Fruit fly (Drosophila melanogaster) whole organism, embryonic: ENCODE measurements around the gene Pxn.

ENCODE experiments used
- Ada2b ChIP-seq: fragments of 200-800 bp; sonication (Bioruptor generic); IDR thresholded peaks from 2 replicates; pipeline ENCODE4 v1.3.6; 2022; ENCODE audit warnings: missing biosample characterization, missing genetic modification characterization
- Awh ChIP-seq: fragments of 200-800 bp; sonication (Bioruptor generic); IDR thresholded peaks from 2 replicates; pipeline ENCODE4, ENCODE4 v1.3.6; 2022; ENCODE audit warnings: missing biosample characterization, missing genetic modification characterization
- CG10431 ChIP-seq: fragments of 200-800 bp; sonication (Bioruptor generic); optimal IDR thresholded peaks from 3 replicates; lab custom pipeline; 2018; ENCODE audit warnings: missing biosample characterization, mild to moderate bottlenecking, missing genetic modification characterization
- CG10959 ChIP-seq: fragments of 200-800 bp; sonication (Bioruptor generic); IDR thresholded peaks from 2 replicates; pipeline ENCODE4 v1.3.6; 2022; ENCODE audit warnings: missing biosample characterization, missing genetic modification characterization
- CG11504 ChIP-seq: fragments of 200-800 bp; sonication (Bioruptor generic); optimal IDR thresholded peaks from 3 replicates; lab custom pipeline; 2019; ENCODE audit warnings: missing biosample characterization, mild to moderate bottlenecking, missing genetic modification characterization, moderate library complexity
- CG12219 ChIP-seq: fragments of 200-800 bp; sonication (Bioruptor generic); optimal IDR thresholded peaks from 3 replicates; lab custom pipeline; 2018; ENCODE audit warnings: missing biosample characterization, mild to moderate bottlenecking, missing genetic modification characterization
- CG12299 ChIP-seq: fragments of 200-800 bp; sonication (Bioruptor generic); optimal IDR thresholded peaks from 2 replicates; lab custom pipeline; 2018; ENCODE audit warnings: missing biosample characterization, mild to moderate bottlenecking, missing genetic modification characterization
- CG1233 ChIP-seq: fragments of 200-800 bp; sonication (Bioruptor generic); optimal IDR thresholded peaks from 4 replicates; lab custom pipeline; 2018; ENCODE audit warnings: missing biosample characterization, mild to moderate bottlenecking, missing genetic modification characterization
- CG13296 ChIP-seq: fragments of 200-800 bp; sonication (Bioruptor generic); optimal IDR thresholded peaks from 3 replicates; lab custom pipeline; 2018; ENCODE audit warnings: missing biosample characterization, mild to moderate bottlenecking, missing genetic modification characterization
- CG17359 ChIP-seq: fragments of 200-800 bp; sonication (Bioruptor generic); optimal IDR thresholded peaks from 3 replicates; lab custom pipeline; 2018; ENCODE audit warnings: missing biosample characterization, mild to moderate bottlenecking, missing genetic modification characterization, moderate library complexity
- CG17385 ChIP-seq: fragments of 200-800 bp; sonication (Bioruptor generic); optimal IDR thresholded peaks from 3 replicates; lab custom pipeline; 2018; ENCODE audit warnings: missing biosample characterization, mild to moderate bottlenecking, missing genetic modification characterization
- CG17568 ChIP-seq: fragments of 200-800 bp; sonication (Bioruptor generic); optimal IDR thresholded peaks from 2 replicates; lab custom pipeline; 2018; ENCODE audit warnings: missing biosample characterization, mild to moderate bottlenecking, missing genetic modification characterization, moderate library complexity
- CG18599 ChIP-seq: fragments of 200-800 bp; sonication (Bioruptor generic); optimal IDR thresholded peaks from 3 replicates; lab custom pipeline; 2017; ENCODE audit warnings: missing biosample characterization, missing genetic modification characterization, mild to moderate bottlenecking, moderate library complexity, missing genetic modification reagents
- CG2120 ChIP-seq: fragments of 200-800 bp; sonication (Bioruptor generic); optimal IDR thresholded peaks from 3 replicates; lab custom pipeline; 2016; ENCODE audit warnings: missing biosample characterization, missing genetic modification characterization
- CG3065 ChIP-seq: fragments of 200-800 bp; sonication (Bioruptor generic); optimal IDR thresholded peaks from 2 replicates; lab custom pipeline; 2016; ENCODE audit warnings: missing biosample characterization, missing genetic modification characterization
- CG34224 ChIP-seq: fragments of 200-800 bp; sonication (Bioruptor generic); IDR thresholded peaks from 3 replicates; pipeline ENCODE4 v1.3.6; 2022; ENCODE audit warnings: missing biosample characterization, missing genetic modification characterization; ENCODE audit not compliant: partially characterized antibody
- CG4424 ChIP-seq: fragments of 200-800 bp; sonication (Bioruptor generic); optimal IDR thresholded peaks from 3 replicates; lab custom pipeline; 2016; ENCODE audit warnings: missing biosample characterization, missing genetic modification characterization
- CG4707 ChIP-seq: fragments of 200-800 bp; sonication (Bioruptor generic); optimal IDR thresholded peaks from 2 replicates; lab custom pipeline; 2018; ENCODE audit warnings: missing biosample characterization, mild to moderate bottlenecking, missing genetic modification characterization, moderate library complexity
- CG7357 ChIP-seq: fragments of 200-800 bp; sonication (Bioruptor generic); IDR thresholded peaks from 3 replicates; pipeline ENCODE4 v1.3.6; 2022; ENCODE audit warnings: missing biosample characterization, missing genetic modification characterization
- CG7556 ChIP-seq: fragments of 200-800 bp; sonication (Bioruptor generic); optimal IDR thresholded peaks from 2 replicates; lab custom pipeline; 2017; ENCODE audit warnings: missing biosample characterization, mild to moderate bottlenecking, missing genetic modification characterization
- CG7745 ChIP-seq: fragments of 200-800 bp; sonication (Bioruptor generic); optimal IDR thresholded peaks from 2 replicates; lab custom pipeline; 2018; ENCODE audit warnings: missing biosample characterization, mild to moderate bottlenecking, missing genetic modification characterization, moderate library complexity
- CG8478 ChIP-seq: fragments of >200 bp; optimal IDR thresholded peaks from 2 replicates; lab custom pipeline; 2018
- CG9817 ChIP-seq: fragments of 200-800 bp; sonication (Bioruptor generic); optimal IDR thresholded peaks from 2 replicates; lab custom pipeline; 2018; ENCODE audit warnings: missing biosample characterization, mild to moderate bottlenecking, missing genetic modification characterization, moderate library complexity
- Dfd ChIP-seq, 2 experiments: fragments of >200 bp; optimal IDR thresholded peaks; 2 replicates each; lab custom pipeline; 2017; ENCODE audit warnings: missing biosample characterization in 2 of 2, missing genetic modification characterization in 2 of 2
- E2f1 ChIP-seq: fragments of 200-800 bp; sonication (Bioruptor generic); IDR thresholded peaks from 2 replicates; pipeline ENCODE4 v1.3.6; 2022; ENCODE audit warnings: missing biosample characterization, missing genetic modification characterization
- HLH3B ChIP-seq: fragments of 200-800 bp; sonication (Bioruptor generic); IDR thresholded peaks from 2 replicates; pipeline ENCODE4 v1.3.6; 2022; ENCODE audit warnings: missing biosample characterization, missing genetic modification characterization
- HLH4C ChIP-seq: fragments of 200-800 bp; sonication (Bioruptor generic); IDR thresholded peaks from 3 replicates; pipeline ENCODE4 v1.3.6; 2022; ENCODE audit warnings: missing biosample characterization, missing genetic modification characterization; ENCODE audit not compliant: partially characterized antibody
- Hmx ChIP-seq: fragments of 200-800 bp; sonication (Bioruptor generic); optimal IDR thresholded peaks from 2 replicates; lab custom pipeline; 2016; ENCODE audit warnings: missing biosample characterization, missing genetic modification characterization
- Sry-β ChIP-seq: fragments of 200-800 bp; sonication (Bioruptor generic); optimal IDR thresholded peaks from 2 replicates; lab custom pipeline; 2018; ENCODE audit warnings: missing biosample characterization, mild to moderate bottlenecking, missing genetic modification characterization, moderate library complexity
- ac ChIP-seq: fragments of 200-800 bp; sonication (Bioruptor generic); optimal IDR thresholded peaks from 3 replicates; lab custom pipeline; 2017; ENCODE audit warnings: missing biosample characterization, mild to moderate bottlenecking, missing genetic modification characterization
- ap ChIP-seq: fragments of 200-800 bp; sonication (Bioruptor generic); IDR thresholded peaks from 2 replicates; pipeline ENCODE4 v1.3.6; 2022; ENCODE audit warnings: missing biosample characterization, missing genetic modification characterization
- bab2 ChIP-seq: fragments of 200-800 bp; sonication (Bioruptor generic); optimal IDR thresholded peaks from 2 replicates; lab custom pipeline; 2016; ENCODE audit warnings: missing biosample characterization, missing genetic modification characterization
- bbx ChIP-seq: fragments of 200-800 bp; sonication (Bioruptor generic); IDR thresholded peaks from 2 replicates; pipeline ENCODE4 v1.3.6; 2022; ENCODE audit warnings: missing biosample characterization, missing genetic modification characterization; ENCODE audit not compliant: partially characterized antibody
- bcd ChIP-seq: fragments of 200-800 bp; sonication (Bioruptor generic); optimal IDR thresholded peaks from 2 replicates; lab custom pipeline; 2017; ENCODE audit warnings: missing biosample characterization, mild to moderate bottlenecking, missing genetic modification characterization
- chm ChIP-seq: fragments of 200-800 bp; sonication (Bioruptor generic); IDR thresholded peaks from 2 replicates; pipeline ENCODE4 v1.3.6; 2022; ENCODE audit warnings: missing biosample characterization, missing genetic modification characterization
- croc ChIP-seq: fragments of 200-800 bp; sonication (Bioruptor generic); conservative IDR thresholded peaks from 3 replicates; pipeline ENCODE4 v1.3.6; 2022; ENCODE audit warnings: missing biosample characterization, missing genetic modification characterization
- eve ChIP-seq, 2 experiments: fragments of >200 bp; optimal IDR thresholded peaks; 2 replicates each; lab custom pipeline; 2017; ENCODE audit warnings: missing biosample characterization in 2 of 2, missing genetic modification characterization in 2 of 2
- fu2 ChIP-seq: fragments of 200-800 bp; sonication (Bioruptor generic); optimal IDR thresholded peaks from 2 replicates; lab custom pipeline; 2016; ENCODE audit warnings: missing biosample characterization, missing genetic modification characterization
- gsb-n ChIP-seq: fragments of 200-800 bp; sonication (Bioruptor generic); optimal IDR thresholded peaks from 3 replicates; lab custom pipeline; 2018; ENCODE audit warnings: missing biosample characterization, mild to moderate bottlenecking, missing genetic modification characterization
- her ChIP-seq: fragments of 200-800 bp; sonication (Bioruptor generic); optimal IDR thresholded peaks from 2 replicates; lab custom pipeline; 2016; ENCODE audit warnings: missing biosample characterization, missing genetic modification characterization
- nau ChIP-seq: fragments of 200-800 bp; sonication (Bioruptor generic); optimal IDR thresholded peaks from 3 replicates; lab custom pipeline; 2017; ENCODE audit warnings: missing biosample characterization, mild to moderate bottlenecking, missing genetic modification characterization, missing genetic modification reagents
- ranshi ChIP-seq: fragments of 200-800 bp; sonication (Bioruptor generic); IDR thresholded peaks from 2 replicates; pipeline ENCODE4 v1.3.6; 2022; ENCODE audit warnings: missing biosample characterization, missing genetic modification characterization
- rib ChIP-seq: fragments of 200-800 bp; sonication (Bioruptor generic); IDR thresholded peaks from 2 replicates; pipeline ENCODE4 v1.3.6; 2022; ENCODE audit warnings: missing biosample characterization, missing genetic modification characterization
- ro ChIP-seq: fragments of 200-800 bp; sonication (Bioruptor generic); IDR thresholded peaks from 2 replicates; pipeline ENCODE4 v1.3.6; 2022; ENCODE audit warnings: missing biosample characterization, missing genetic modification characterization
- sim ChIP-seq: fragments of 200-800 bp; sonication (Bioruptor generic); IDR thresholded peaks from 2 replicates; pipeline ENCODE4 v1.3.6; 2022; ENCODE audit warnings: missing biosample characterization, missing genetic modification characterization
- ssp ChIP-seq: fragments of 200-800 bp; sonication (Bioruptor generic); IDR thresholded peaks from 2 replicates; pipeline ENCODE4 v1.3.6; 2022; ENCODE audit warnings: missing biosample characterization, missing genetic modification characterization
- tio ChIP-seq: fragments of 200-800 bp; sonication (Bioruptor generic); optimal IDR thresholded peaks from 2 replicates; lab custom pipeline; 2017; ENCODE audit warnings: missing biosample characterization, missing genetic modification characterization, inconsistent platforms
- usp ChIP-seq: fragments of >200 bp; optimal IDR thresholded peaks from 2 replicates; lab custom pipeline; 2017; ENCODE audit warnings: missing biosample characterization, missing genetic modification characterization
- wor ChIP-seq: fragments of 200-800 bp; sonication (Bioruptor generic); IDR thresholded peaks from 2 replicates; pipeline ENCODE4 v1.3.6; 2022; ENCODE audit warnings: missing biosample characterization, missing genetic modification characterization

Pxn gene

dm6 chr3L:2589911-2590763 is 39.7 kb downstream of the Pxn start (continued):
- TF ChIP-seq CG34224 (peak; percentile 78), Sry-β (peak; percentile 63), croc (GFP tag; lab: Robert Waterston, UW) (peak; percentile 51), E2f1 (GFP tag; lab: Robert Waterston, UW) (peak; percentile 40; the same call in 1 of the 2 replicates), CG17359 (peak; percentile 80), ro (GFP tag; lab: Robert Waterston, UW) (no peak), bcd (peak; percentile 70), eve (GFP tag; optimal IDR thresholded peaks at IDR 0.05; lab: Kevin White, UChicago) (no peak), CG8478 (lab: Kevin White, UChicago) (no peak), sim (GFP tag; lab: Robert Waterston, UW) (no peak), gsb-n (tag; lab: Kevin White, UChicago) (peak; percentile 46), CG7745 (peak; percentile 85), CG2120 (GFP tag; lab: Kevin White, UChicago) (peak; percentile 73), Hmx (GFP tag; lab: Kevin White, UChicago) (no peak), CG13296 (GFP tag; lab: Kevin White, UChicago) (peak; percentile 72), CG4424 (GFP tag; lab: Kevin White, UChicago) (peak; percentile 73), tio (peak; percentile 79), ssp (GFP tag; lab: Robert Waterston, UW) (peak; percentile 44; the same call in 1 of the 2 replicates), Awh (GFP tag; lab: Robert Waterston, UW) (peak; percentile 6; the same call in 1 of the 2 replicates), bab2 (GFP tag; lab: Kevin White, UChicago) (no peak), CG17385 (GFP tag; lab: Kevin White, UChicago) (peak; percentile 80), nau (GFP tag; lab: Kevin White, UChicago) (peak; percentile 51), CG10431 (no peak), HLH4C (GFP tag; lab: Robert Waterston, UW) (peak; percentile 58; the same call in 2 of the 3 replicates), ac (GFP tag; lab: Kevin White, UChicago) (no peak), CG12219 (GFP tag; lab: Kevin White, UChicago) (peak; percentile 48), CG7556 (GFP tag; lab: Kevin White, UChicago) (peak; percentile 84), CG10959 (GFP tag; lab: Robert Waterston, UW) (peak; percentile 40; the same call in 1 of the 2 replicates), rib (peak; percentile 25; the same call in 1 of the 2 replicates), CG11504 (tag; lab: Kevin White, UChicago) (peak; percentile 82), chm (GFP tag; lab: Robert Waterston, UW) (0 out of 2 replicates have a peak, but pooled peaks have one; percentile 7), her (no peak), Dfd (GFP tag; optimal IDR thresholded peaks at IDR 0.05; lab: Kevin White, UChicago) (no peak), HLH3B (peak; percentile 81), CG9817 (peak; percentile 69), Ada2b (peak; percentile 69), bbx (GFP tag; lab: Robert Waterston, UW) (peak; percentile 50; the same call in 1 of the 2 replicates), CG17568 (peak; percentile 40), usp (GFP tag; lab: Kevin White, UChicago) (no peak), CG12299 (tag; lab: Kevin White, UChicago) (peak; percentile 22), CG4707 (GFP tag; lab: Kevin White, UChicago) (no peak), CG7357 (GFP tag; lab: Robert Waterston, UW) (no peak), wor (GFP tag; lab: Robert Waterston, UW) (peak; percentile 68), CG3065 (GFP tag; lab: Kevin White, UChicago) (no peak), ap (GFP tag; lab: Robert Waterston, UW) (no peak), ranshi (peak; percentile 74), fu2 (GFP tag; lab: Kevin White, UChicago) (no peak), CG18599 (peak; percentile 79), CG1233 (GFP tag; lab: Kevin White, UChicago) (peak; percentile 73)
